Worm (Caenorhabditis elegans) whole organism, mixed stage, embryonic: ENCODE measurements around the gene clec-32.

Experiments
- M03D4.4 ChIP-seq: sonication (generic microtip); optimal IDR thresholded peaks from 2 replicates; lab custom pipeline; 2017; ENCODE audit warnings: mild to moderate bottlenecking, missing genetic modification characterization, missing compliant biosample characterization
- bed-3 ChIP-seq: fragments of 200-800 bp; sonication (Bioruptor generic); optimal IDR thresholded peaks from 3 replicates; lab custom pipeline; 2018; ENCODE audit warnings: mild to moderate bottlenecking, missing genetic modification characterization, moderate library complexity, missing compliant biosample characterization
- blmp-1 ChIP-seq: fragments of 150-350 bp; optimal IDR thresholded peaks from 2 replicates; lab custom pipeline; 2014; ENCODE audit warnings: missing biosample characterization, missing genetic modification characterization
- ceh-43 ChIP-seq: fragments of 200-800 bp; sonication (Bioruptor generic); optimal IDR thresholded peaks from 2 replicates; lab custom pipeline; 2018; ENCODE audit warnings: mild to moderate bottlenecking, missing genetic modification characterization, moderate library complexity, missing compliant biosample characterization
- ceh-83 ChIP-seq: fragments of 200-800 bp; sonication (Bioruptor generic); optimal IDR thresholded peaks from 2 replicates; lab custom pipeline; 2018; ENCODE audit warnings: mild to moderate bottlenecking, missing genetic modification characterization, missing compliant biosample characterization
- ces-1 ChIP-seq: fragments of 150-350 bp; optimal IDR thresholded peaks from 2 replicates; lab custom pipeline; 2014; ENCODE audit warnings: missing biosample characterization, missing genetic modification reagents, missing genetic modification characterization
- cnd-1 ChIP-seq: fragments of 200-800 bp; sonication (Bioruptor generic); optimal IDR thresholded peaks from 2 replicates; lab custom pipeline; 2018; ENCODE audit warnings: mild to moderate bottlenecking, missing genetic modification characterization, missing compliant biosample characterization
- drap-1 ChIP-seq: fragments of 200-800 bp; sonication (Bioruptor generic); optimal IDR thresholded peaks from 3 replicates; lab custom pipeline; 2018; ENCODE audit warnings: mild to moderate bottlenecking, missing genetic modification characterization, missing compliant biosample characterization
- elt-1 ChIP-seq: sonication (generic microtip); optimal IDR thresholded peaks from 2 replicates; lab custom pipeline; 2017; ENCODE audit warnings: missing genetic modification characterization, mild to moderate bottlenecking, missing compliant biosample characterization, antibody characterized with exemption, moderate library complexity, borderline replicate concordance; ENCODE audit not compliant: insufficient read depth
- elt-3 ChIP-seq: fragments of 150-350 bp; optimal IDR thresholded peaks from 2 replicates; lab custom pipeline; 2014; ENCODE audit warnings: missing biosample characterization, missing genetic modification characterization
- flh-1 ChIP-seq: fragments of 200-800 bp; sonication (Bioruptor generic); optimal IDR thresholded peaks from 2 replicates; lab custom pipeline; 2018; ENCODE audit warnings: mild to moderate bottlenecking, missing genetic modification characterization, moderate library complexity, missing compliant biosample characterization
- ham-2 ChIP-seq: fragments of 200-800 bp; sonication (Bioruptor generic); optimal IDR thresholded peaks from 2 replicates; lab custom pipeline; 2018; ENCODE audit warnings: mild to moderate bottlenecking, missing genetic modification characterization, missing compliant biosample characterization
- lin-13 ChIP-seq: fragments of 150-350 bp; optimal IDR thresholded peaks from 2 replicates; lab custom pipeline; 2014; ENCODE audit warnings: missing biosample characterization, missing genetic modification characterization
- lin-32 ChIP-seq: fragments of 200-800 bp; sonication (Bioruptor generic); optimal IDR thresholded peaks from 2 replicates; lab custom pipeline; 2018; ENCODE audit warnings: mild to moderate bottlenecking, missing genetic modification characterization, missing compliant biosample characterization
- lsy-2 ChIP-seq: fragments of 150-350 bp; optimal IDR thresholded peaks from 2 replicates; lab custom pipeline; 2014; ENCODE audit warnings: missing biosample characterization, missing genetic modification characterization
- mab-5 ChIP-seq: fragments of 150-350 bp; optimal IDR thresholded peaks from 2 replicates; lab custom pipeline; 2014; ENCODE audit warnings: missing biosample characterization, missing genetic modification characterization
- mls-2 ChIP-seq: sonication (generic microtip); optimal IDR thresholded peaks from 2 replicates; lab custom pipeline; 2016; ENCODE audit warnings: mild to moderate bottlenecking, missing genetic modification characterization, moderate library complexity, missing compliant biosample characterization
- nhr-12 ChIP-seq: fragments of 150-350 bp; optimal IDR thresholded peaks from 2 replicates; lab custom pipeline; 2014; ENCODE audit warnings: missing biosample characterization, missing genetic modification characterization
- nhr-2 ChIP-seq: fragments of 150-350 bp; optimal IDR thresholded peaks from 2 replicates; lab custom pipeline; 2014; ENCODE audit warnings: missing biosample characterization, missing genetic modification characterization
- nhr-237 ChIP-seq: fragments of 150-350 bp; optimal IDR thresholded peaks from 2 replicates; lab custom pipeline; 2014; ENCODE audit warnings: missing biosample characterization, missing genetic modification characterization
- nhr-28 ChIP-seq: fragments of 150-350 bp; optimal IDR thresholded peaks from 2 replicates; lab custom pipeline; 2014; ENCODE audit warnings: missing biosample characterization, missing genetic modification characterization
- nhr-76 ChIP-seq: sonication (generic microtip); optimal IDR thresholded peaks from 2 replicates; lab custom pipeline; 2017; ENCODE audit warnings: missing biosample characterization, missing genetic modification characterization
- pha-4 ChIP-seq: fragments of 150-350 bp; optimal IDR thresholded peaks from 2 replicates; lab custom pipeline; 2018; ENCODE audit warnings: missing biosample characterization, missing genetic modification reagents, missing genetic modification characterization
- sem-2 ChIP-seq: fragments of 200-800 bp; sonication (Bioruptor generic); optimal IDR thresholded peaks from 2 replicates; lab custom pipeline; 2018; ENCODE audit warnings: mild to moderate bottlenecking, missing genetic modification characterization, missing compliant biosample characterization
- snpc-4 ChIP-seq: fragments of 150-350 bp; optimal IDR thresholded peaks from 2 replicates; lab custom pipeline; 2014; ENCODE audit warnings: missing biosample characterization, missing genetic modification characterization
- sptf-1 ChIP-seq: sonication (generic microtip); optimal IDR thresholded peaks from 2 replicates; lab custom pipeline; 2017; ENCODE audit warnings: mild to moderate bottlenecking, missing genetic modification characterization, moderate library complexity, missing compliant biosample characterization
- tbx-8 ChIP-seq: fragments of 200-800 bp; sonication (Bioruptor generic); optimal IDR thresholded peaks from 2 replicates; lab custom pipeline; 2018; ENCODE audit warnings: mild to moderate bottlenecking, missing genetic modification characterization, moderate library complexity, missing compliant biosample characterization
- unc-39 ChIP-seq: fragments of 150-350 bp; optimal IDR thresholded peaks from 2 replicates; lab custom pipeline; 2014; ENCODE audit warnings: missing biosample characterization, missing genetic modification characterization
- unc-62 ChIP-seq: fragments of 150-350 bp; optimal IDR thresholded peaks from 2 replicates; lab custom pipeline; 2014; ENCODE audit warnings: missing biosample characterization, missing genetic modification reagents, missing genetic modification characterization
- zip-8 ChIP-seq: fragments of 150-350 bp; optimal IDR thresholded peaks from 2 replicates; lab custom pipeline; 2014; ENCODE audit warnings: missing biosample characterization, missing genetic modification characterization
- ztf-11 ChIP-seq: fragments of 150-350 bp; optimal IDR thresholded peaks from 2 replicates; lab custom pipeline; 2014; ENCODE audit warnings: missing biosample characterization, missing genetic modification characterization

clec-32 gene

ce11 chrV:16848498-16848897 is 13.1 kb downstream of the clec-32 start, which contains the start of the genes clec-36 and clec-26:
Gene clec-36 (minus strand): TSS chrV:16848598.
Gene clec-26 (plus strand): TSS chrV:16848611.
- TF ChIP-seq zip-8 (tag; lab: Kevin White, UChicago) (no peak), ces-1 (GFP tag; lab: Kevin White, UChicago) (no peak), nhr-12 (tag; lab: Kevin White, UChicago) (no peak), sem-2 (GFP tag; lab: Kevin White, UChicago) (no peak), lsy-2 (tag; lab: Kevin White, UChicago) (no peak), M03D4.4 (tag; lab: Kevin White, UChicago) (no peak), bed-3 (GFP tag; lab: Kevin White, UChicago) (no peak), ztf-11 (tag; lab: Kevin White, UChicago) (no peak), ham-2 (GFP tag; lab: Kevin White, UChicago) (no peak), elt-3 (tag; lab: Kevin White, UChicago) (no peak), nhr-28 (tag; lab: Kevin White, UChicago) (no peak), unc-39 (tag; lab: Kevin White, UChicago) (no peak)

- TF ChIP-seq unc-62 (GFP tag; lab: Kevin White, UChicago) (no peak), nhr-237 (tag; lab: Kevin White, UChicago) (no peak), nhr-28 (tag; lab: Kevin White, UChicago) (no peak), mls-2 (tag; lab: Kevin White, UChicago) (no peak), nhr-12 (tag; lab: Kevin White, UChicago) (no peak), sem-2 (GFP tag; lab: Kevin White, UChicago) (no peak), ztf-11 (tag; lab: Kevin White, UChicago) (no peak), nhr-2 (tag; lab: Kevin White, UChicago) (no peak)
These were observed 18.7 kb downstream of the clec-32 start, which contains the start of gene clec-25 for ce11 chrV:16842941-16843340. Gene clec-25 (plus strand): TSS chrV:16843241.

ce11 chrV:16840961-16841360 is 20.7 kb downstream of the clec-32 start, which contains the start of gene clec-40:
Gene clec-40 (minus strand): TSS chrV:16841061.
- TF ChIP-seq M03D4.4 (tag; lab: Kevin White, UChicago) (no peak), lin-13 (no peak), ztf-11 (tag; lab: Kevin White, UChicago) (no peak), nhr-237 (tag; lab: Kevin White, UChicago) (no peak), nhr-2 (tag; lab: Kevin White, UChicago) (no peak), unc-62 (GFP tag; lab: Kevin White, UChicago) (no peak), cnd-1 (no peak), drap-1 (GFP tag; lab: Kevin White, UChicago) (no peak)

ce11 chrV:16840283-16840682 is 21.3 kb downstream of the clec-32 start:
- no peak for TF ChIP-seq nhr-76 (tag; lab: Kevin White, UChicago)
- no peak for TF ChIP-seq mls-2 (tag; lab: Kevin White, UChicago)
- no peak for TF ChIP-seq ceh-83 (GFP tag; lab: Kevin White, UChicago)
- no peak for TF ChIP-seq snpc-4
- no peak for TF ChIP-seq bed-3 (GFP tag; lab: Kevin White, UChicago)
- TF ChIP-seq nhr-12 (tag; lab: Kevin White, UChicago) = no peak
- TF ChIP-seq drap-1 (GFP tag; lab: Kevin White, UChicago) = no peak
- TF ChIP-seq ceh-43 (GFP tag; lab: Kevin White, UChicago) = no peak
- TF ChIP-seq nhr-28 (tag; lab: Kevin White, UChicago) = no peak
- TF ChIP-seq mab-5 = no peak
- no peak for TF ChIP-seq sptf-1
- no peak for TF ChIP-seq blmp-1 (tag; lab: Kevin White, UChicago)
- TF ChIP-seq nhr-2 (tag; lab: Kevin White, UChicago) = no peak
- TF ChIP-seq ztf-11 (tag; lab: Kevin White, UChicago) = no peak
- no peak for TF ChIP-seq ces-1 (GFP tag; lab: Kevin White, UChicago)
- TF ChIP-seq flh-1 (GFP tag; lab: Kevin White, UChicago) = no peak
- no peak for TF ChIP-seq tbx-8 (GFP tag; lab: Kevin White, UChicago)
- TF ChIP-seq sem-2 (GFP tag; lab: Kevin White, UChicago) = no peak
- no peak for TF ChIP-seq elt-1
- TF ChIP-seq zip-8 (tag; lab: Kevin White, UChicago) = no peak

- no peak for TF ChIP-seq pha-4 (tag; lab: Kevin White, UChicago)
- no peak for TF ChIP-seq lin-32 (GFP tag; lab: Kevin White, UChicago)
- TF ChIP-seq lin-13 = no peak
- TF ChIP-seq blmp-1 (tag; lab: Kevin White, UChicago) = no peak
- TF ChIP-seq elt-3 (tag; lab: Kevin White, UChicago) = no peak
These were observed 23.2 kb downstream of the clec-32 start for ce11 chrV:16838435-16838834.
